Worm (Caenorhabditis elegans): ENCODE measurements around the gene math-42.
A peak's percentile ranks its signal among the peaks of the same experiment; 100 is the strongest.

ce11 chrII:2137235-2137634, 37.5 kb downstream of the math-42 start, which contains the start of gene C40A11.4:
- TF ChIP-seq nhr-2 (tag; optimal IDR thresholded peaks at IDR 0.05) (peak; percentile 35), unc-62 (GFP tag; optimal IDR thresholded peaks at IDR 0.05) (no peak), lsy-2 (tag; optimal IDR thresholded peaks at IDR 0.05) (no peak), ztf-11 (tag; optimal IDR thresholded peaks at IDR 0.05) (no peak), nhr-237 (tag; optimal IDR thresholded peaks at IDR 0.05) (no peak), nhr-28 (tag; optimal IDR thresholded peaks at IDR 0.05) (no peak), nhr-12 (tag; optimal IDR thresholded peaks at IDR 0.05) (no peak), mls-2 (tag; optimal IDR thresholded peaks at IDR 0.05) (no peak)
